Fruit fly (Drosophila melanogaster) whole organism, wandering third instar larva: ENCODE data around the gene CG32236.
A peak's percentile ranks its signal among the peaks of the same experiment; 100 is the strongest.

ENCODE experiments used
- N ChIP-seq: fragments of >200 bp; optimal IDR thresholded peaks from 2 replicates; lab custom pipeline; 2018; ENCODE audit warnings: missing biosample characterization, missing external identifiers, missing genetic modification characterization
- Sp1 ChIP-seq: fragments of 200-800 bp; sonication (Bioruptor generic); optimal IDR thresholded peaks from 3 replicates; lab custom pipeline; 2019; ENCODE audit warnings: missing biosample characterization, mild to moderate bottlenecking, missing genetic modification characterization, moderate library complexity
- pan ChIP-seq: fragments of >200 bp; optimal IDR thresholded peaks from 2 replicates; lab custom pipeline; 2017

dm6 chr3L:4624371-4625154, 42.6 kb downstream of the CG32236 start:
- TF ChIP-seq N (GFP tag; lab: Kevin White, UChicago) (no peak), Sp1 (GFP tag; lab: Kevin White, UChicago) (peak; percentile 44), pan (lab: Kevin White, UChicago) (no peak)
